Worm (Caenorhabditis elegans) whole organism, L4 larva: ENCODE measurements around the gene lst-4.

Experiments
- ctbp-1 ChIP-seq: fragments of 200-800 bp; sonication (Bioruptor generic); IDR thresholded peaks from 2 replicates; pipeline ENCODE4 v1.3.6; 2022; ENCODE audit warnings: missing genetic modification reagents, missing genetic modification characterization, missing compliant biosample characterization
- nhr-6 ChIP-seq: fragments of 150-350 bp; optimal IDR thresholded peaks from 2 replicates; lab custom pipeline; 2014; ENCODE audit warnings: missing biosample characterization, missing genetic modification characterization

DNA sequence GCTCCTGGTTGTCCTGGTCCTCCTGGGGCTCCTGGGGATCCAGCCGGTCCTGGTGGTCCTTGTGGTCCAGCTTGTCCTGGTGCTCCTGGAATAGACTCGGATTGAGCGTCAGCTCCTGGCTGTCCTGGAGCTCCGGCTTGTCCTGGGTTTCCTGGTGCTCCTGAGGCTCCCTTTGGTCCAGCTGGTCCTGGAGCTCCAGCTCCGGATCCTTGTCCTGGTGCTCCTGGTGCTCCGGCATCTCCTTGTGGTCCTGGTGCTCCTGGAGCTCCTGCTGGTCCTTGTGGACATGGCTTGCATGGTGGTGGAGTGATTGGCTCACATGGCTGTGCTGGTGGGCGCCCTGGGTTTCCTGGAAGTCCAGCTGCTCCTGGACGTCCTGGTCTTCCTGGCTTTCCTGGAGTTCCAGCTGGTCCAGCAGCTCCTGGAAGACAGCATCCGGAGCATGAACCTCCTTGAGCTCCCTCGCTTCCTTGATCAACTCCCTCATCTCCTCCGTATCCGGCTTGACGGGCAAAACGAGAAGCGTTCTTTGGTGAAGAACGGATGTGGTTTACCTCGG is 29.0 kb upstream of the lst-4 start:
- TF ChIP-seq nhr-6 (tag; lab: Kevin White, UChicago) (no peak), ctbp-1 (no peak)
